Worm (Caenorhabditis elegans) whole organism, early embryonic: Measurements from ENCODE around the gene F26G1.11.

Source experiments
- B0310.2 ChIP-seq: sonication (generic microtip); optimal IDR thresholded peaks from 2 replicates; lab custom pipeline; 2016; ENCODE audit warnings: mild to moderate bottlenecking, missing genetic modification characterization, missing compliant biosample characterization
- F13C5.2 ChIP-seq: sonication (generic microtip); optimal IDR thresholded peaks from 2 replicates; lab custom pipeline; 2017; ENCODE audit warnings: mild to moderate bottlenecking, missing genetic modification characterization, inconsistent platforms, missing compliant biosample characterization
- aly-1 ChIP-seq: sonication (generic microtip); optimal IDR thresholded peaks from 2 replicates; lab custom pipeline; 2016; ENCODE audit warnings: missing genetic modification characterization, missing compliant biosample characterization
- ama-1 ChIP-seq: fragments of 150-350 bp; optimal IDR thresholded peaks from 2 replicates; lab custom pipeline; 2014
- ceh-13 ChIP-seq: fragments of 200-800 bp; sonication (Bioruptor generic); optimal IDR thresholded peaks from 2 replicates; lab custom pipeline; 2018; ENCODE audit warnings: mild to moderate bottlenecking, missing genetic modification characterization, missing compliant biosample characterization
- ceh-36 ChIP-seq: sonication (generic microtip); optimal IDR thresholded peaks from 2 replicates; lab custom pipeline; 2016; ENCODE audit warnings: missing genetic modification characterization, inconsistent platforms, missing compliant biosample characterization
- ets-7 ChIP-seq: sonication (generic microtip); optimal IDR thresholded peaks from 2 replicates; lab custom pipeline; 2016; ENCODE audit warnings: missing genotype, missing genetic modification characterization, missing compliant biosample characterization
- flt-1 ChIP-seq: fragments of 200-800 bp; sonication (Bioruptor generic); IDR thresholded peaks from 2 replicates; pipeline ENCODE4 v1.3.6; 2022; ENCODE audit warnings: missing genetic modification characterization, missing compliant biosample characterization
- hmbx-1 ChIP-seq: sonication (generic microtip); optimal IDR thresholded peaks from 2 replicates; lab custom pipeline; 2016; ENCODE audit warnings: mild to moderate bottlenecking, missing genetic modification characterization, missing compliant biosample characterization
- hmg-4 ChIP-seq: fragments of 200-800 bp; sonication (Bioruptor generic); optimal IDR thresholded peaks from 2 replicates; lab custom pipeline; 2018; ENCODE audit warnings: mild to moderate bottlenecking, missing genetic modification characterization, missing compliant biosample characterization
- hnd-1 ChIP-seq: sonication (generic microtip); optimal IDR thresholded peaks from 2 replicates; lab custom pipeline; 2016; ENCODE audit warnings: missing genetic modification characterization, missing compliant biosample characterization
- pes-1 ChIP-seq: fragments of 200-800 bp; sonication (Bioruptor generic); IDR thresholded peaks from 2 replicates; pipeline ENCODE4 v1.3.6; 2022; ENCODE audit warnings: missing genetic modification reagents, missing genetic modification characterization, missing compliant biosample characterization
- scrt-1 ChIP-seq: fragments of 200-800 bp; sonication (Bioruptor generic); IDR thresholded peaks from 2 replicates; pipeline ENCODE4 v1.3.6; 2022; ENCODE audit warnings: missing genetic modification characterization, missing compliant biosample characterization
- sea-1 ChIP-seq: fragments of 200-800 bp; sonication (Bioruptor generic); conservative IDR thresholded peaks from 2 replicates; pipeline ENCODE4 v1.3.6; 2022; ENCODE audit warnings: missing genetic modification characterization, missing compliant biosample characterization
- tbx-11 ChIP-seq: fragments of 200-800 bp; sonication (Bioruptor generic); IDR thresholded peaks from 2 replicates; pipeline ENCODE4 v1.3.6; 2022; ENCODE audit warnings: missing genetic modification characterization, missing compliant biosample characterization
- tbx-37 ChIP-seq: fragments of 200-800 bp; sonication (Bioruptor generic); conservative IDR thresholded peaks from 2 replicates; pipeline ENCODE4 v1.3.6; 2022; ENCODE audit warnings: missing genetic modification reagents, missing genetic modification characterization, missing compliant biosample characterization
- tra-4 ChIP-seq: sonication (generic microtip); optimal IDR thresholded peaks from 2 replicates; lab custom pipeline; 2017; ENCODE audit warnings: missing genetic modification characterization, missing compliant biosample characterization

Gene F26G1.11

ce11 chrII:4762574-4763285 lies 14.2 kb upstream of the F26G1.11 start, which contains the start of gene F26G1.2:
Gene F26G1.2, plus strand, starts transcription at chrII:4763081.
- no peak for TF ChIP-seq hmbx-1 (tag; lab: Kevin White, UChicago)
- no peak for TF ChIP-seq flt-1
- no peak for TF ChIP-seq ama-1 (lab: Kevin White, UChicago)
- no peak for TF ChIP-seq F13C5.2
- no peak for TF ChIP-seq B0310.2 (tag; lab: Kevin White, UChicago)
- TF ChIP-seq ceh-36 (tag; lab: Kevin White, UChicago) = no peak
- TF ChIP-seq hmg-4 = no peak
- TF ChIP-seq ets-7 (tag; lab: Kevin White, UChicago) = no peak
- TF ChIP-seq pes-1 (GFP tag; lab: Robert Waterston, UW) = no peak
- no peak for TF ChIP-seq ceh-13
- TF ChIP-seq aly-1 (tag; lab: Kevin White, UChicago) = no peak
- no peak for TF ChIP-seq hnd-1 (tag; lab: Kevin White, UChicago)
- TF ChIP-seq scrt-1 (GFP tag; lab: Robert Waterston, UW) = no peak
- no peak for TF ChIP-seq sea-1 (GFP tag; lab: Robert Waterston, UW)
- no peak for TF ChIP-seq tbx-37 (GFP tag; lab: Robert Waterston, UW)
- TF ChIP-seq tbx-11 = no peak
- TF ChIP-seq tra-4 = no peak

- TF ChIP-seq sea-1 (GFP tag; lab: Robert Waterston, UW) (no peak), hmbx-1 (tag; lab: Kevin White, UChicago) (no peak), hnd-1 (tag; lab: Kevin White, UChicago) (no peak), scrt-1 (GFP tag; lab: Robert Waterston, UW) (no peak), flt-1 (no peak), tbx-11 (no peak), ama-1 (lab: Kevin White, UChicago) (no peak), hmg-4 (no peak), B0310.2 (tag; lab: Kevin White, UChicago) (no peak), tra-4 (no peak), ceh-13 (no peak), pes-1 (GFP tag; lab: Robert Waterston, UW) (no peak), F13C5.2 (no peak), ets-7 (tag; lab: Kevin White, UChicago) (no peak), tbx-37 (GFP tag; lab: Robert Waterston, UW) (no peak)
Measured at ce11 chrII:4766284-4766683, 10.7 kb upstream of the F26G1.11 start, which contains the start of gene ttm-2. Gene ttm-2, minus strand, starts transcription at chrII:4766384.

- no peak for TF ChIP-seq ama-1 (lab: Kevin White, UChicago)
- TF ChIP-seq hnd-1 (tag; lab: Kevin White, UChicago) = no peak
- TF ChIP-seq tra-4 = no peak
- TF ChIP-seq tbx-11 = no peak
- TF ChIP-seq tbx-37 (GFP tag; lab: Robert Waterston, UW) = no peak
- no peak for TF ChIP-seq aly-1 (tag; lab: Kevin White, UChicago)
- no peak for TF ChIP-seq hmbx-1 (tag; lab: Kevin White, UChicago)
- no peak for TF ChIP-seq F13C5.2
Measured at ce11 chrII:4767612-4768011, 9.3 kb upstream of the F26G1.11 start.

ce11 chrII:4769096-4769495 lies 7.8 kb upstream of the F26G1.11 start:
- TF ChIP-seq ceh-13 = no peak
- TF ChIP-seq aly-1 (tag; lab: Kevin White, UChicago) = no peak
- TF ChIP-seq hmg-4 = no peak
- TF ChIP-seq hnd-1 (tag; lab: Kevin White, UChicago) = no peak
- no peak for TF ChIP-seq sea-1 (GFP tag; lab: Robert Waterston, UW)
- TF ChIP-seq ets-7 (tag; lab: Kevin White, UChicago) = no peak
- TF ChIP-seq ama-1 (lab: Kevin White, UChicago) = no peak
- no peak for TF ChIP-seq tbx-37 (GFP tag; lab: Robert Waterston, UW)
- no peak for TF ChIP-seq F13C5.2
- TF ChIP-seq B0310.2 (tag; lab: Kevin White, UChicago) = no peak
- no peak for TF ChIP-seq ceh-36 (tag; lab: Kevin White, UChicago)
- TF ChIP-seq pes-1 (GFP tag; lab: Robert Waterston, UW) = no peak

ce11 chrII:4769886-4770285 lies 7.1 kb upstream of the F26G1.11 start:
- TF ChIP-seq pes-1 (GFP tag; lab: Robert Waterston, UW) (no peak), tbx-37 (GFP tag; lab: Robert Waterston, UW) (no peak), hnd-1 (tag; lab: Kevin White, UChicago) (no peak), flt-1 (no peak), ceh-36 (tag; lab: Kevin White, UChicago) (no peak), B0310.2 (tag; lab: Kevin White, UChicago) (no peak), ama-1 (lab: Kevin White, UChicago) (no peak), hmg-4 (no peak), ets-7 (tag; lab: Kevin White, UChicago) (no peak), tra-4 (no peak), scrt-1 (GFP tag; lab: Robert Waterston, UW) (no peak), ceh-13 (no peak), tbx-11 (no peak), sea-1 (GFP tag; lab: Robert Waterston, UW) (no peak), F13C5.2 (no peak), hmbx-1 (tag; lab: Kevin White, UChicago) (no peak)

- TF ChIP-seq tbx-11 = no peak
- TF ChIP-seq hmbx-1 (tag; lab: Kevin White, UChicago) = no peak
- TF ChIP-seq B0310.2 (tag; lab: Kevin White, UChicago) = no peak
- no peak for TF ChIP-seq flt-1
- TF ChIP-seq aly-1 (tag; lab: Kevin White, UChicago) = no peak
- no peak for TF ChIP-seq pes-1 (GFP tag; lab: Robert Waterston, UW)
- TF ChIP-seq ceh-36 (tag; lab: Kevin White, UChicago) = no peak
- no peak for TF ChIP-seq tra-4
- TF ChIP-seq tbx-37 (GFP tag; lab: Robert Waterston, UW) = no peak
- no peak for TF ChIP-seq sea-1 (GFP tag; lab: Robert Waterston, UW)
- TF ChIP-seq ets-7 (tag; lab: Kevin White, UChicago) = no peak
- no peak for TF ChIP-seq scrt-1 (GFP tag; lab: Robert Waterston, UW)
- TF ChIP-seq F13C5.2 = no peak
- no peak for TF ChIP-seq hnd-1 (tag; lab: Kevin White, UChicago)
Measured at ce11 chrII:4771282-4771681, 5.7 kb upstream of the F26G1.11 start, which contains the start of gene F26G1.5. Gene F26G1.5, minus strand, starts transcription at chrII:4771382.

- TF ChIP-seq hnd-1 (tag; lab: Kevin White, UChicago) = no peak
Measured at ce11 chrII:4772441-4772840, 4.5 kb upstream of the F26G1.11 start.
